Fruit fly (Drosophila melanogaster) whole organism, pupa: ENCODE data around the gene uncNacbeta.

Experiments used
- CG10348 ChIP-seq: fragments of 200-800 bp; sonication (Bioruptor generic); IDR thresholded peaks from 2 replicates; pipeline ENCODE4 v1.3.6; 2022; ENCODE audit warnings: missing biosample characterization, missing genetic modification characterization
- CG12605 ChIP-seq: fragments of 200-800 bp; sonication (Bioruptor generic); IDR thresholded peaks from 2 replicates; pipeline ENCODE4 v1.3.6; 2022; ENCODE audit warnings: missing biosample characterization, missing genetic modification characterization
- CG13204 ChIP-seq: fragments of 200-800 bp; sonication (Bioruptor generic); optimal IDR thresholded peaks from 2 replicates; lab custom pipeline; 2018; ENCODE audit warnings: missing biosample characterization, mild to moderate bottlenecking, missing genetic modification characterization, moderate library complexity
- CG14655 ChIP-seq: fragments of 200-800 bp; sonication (Bioruptor generic); optimal IDR thresholded peaks from 3 replicates; lab custom pipeline; 2017; ENCODE audit warnings: mild to moderate bottlenecking, missing biosample characterization, missing genetic modification reagents, missing genetic modification characterization
- CG15710 ChIP-seq: fragments of 200-800 bp; sonication (Bioruptor generic); optimal IDR thresholded peaks from 2 replicates; lab custom pipeline; 2018; ENCODE audit warnings: missing biosample characterization, mild to moderate bottlenecking, missing genetic modification characterization, moderate library complexity
- CG17806 ChIP-seq: fragments of 200-800 bp; sonication (Bioruptor generic); optimal IDR thresholded peaks from 2 replicates; lab custom pipeline; 2018; ENCODE audit warnings: missing biosample characterization, mild to moderate bottlenecking, missing genetic modification characterization, moderate library complexity
- CG32121 ChIP-seq: fragments of 200-800 bp; sonication (Bioruptor generic); IDR thresholded peaks from 2 replicates; pipeline ENCODE4 v1.3.6; 2022; ENCODE audit warnings: missing biosample characterization, missing genetic modification characterization
- CG34367 ChIP-seq: fragments of 200-800 bp; sonication (Bioruptor generic); optimal IDR thresholded peaks from 2 replicates; lab custom pipeline; 2018; ENCODE audit warnings: missing biosample characterization, mild to moderate bottlenecking, missing genetic modification characterization
- CG4496 ChIP-seq: fragments of 200-800 bp; sonication (Bioruptor generic); IDR thresholded peaks from 3 replicates; pipeline ENCODE4 v1.3.6; 2022; ENCODE audit warnings: missing biosample characterization, missing genetic modification characterization
- CG8159 ChIP-seq: fragments of 200-800 bp; sonication (Bioruptor generic); optimal IDR thresholded peaks from 3 replicates; lab custom pipeline; 2018; ENCODE audit warnings: missing biosample characterization, mild to moderate bottlenecking, missing genetic modification characterization, moderate library complexity
- CG8301 ChIP-seq: fragments of 200-800 bp; sonication (Bioruptor generic); optimal IDR thresholded peaks from 2 replicates; lab custom pipeline; 2018; ENCODE audit warnings: missing biosample characterization, mild to moderate bottlenecking, missing genetic modification characterization
- CG9948 ChIP-seq: fragments of 200-800 bp; sonication (Bioruptor generic); optimal IDR thresholded peaks from 2 replicates; lab custom pipeline; 2018; ENCODE audit warnings: missing biosample characterization, mild to moderate bottlenecking, missing genetic modification characterization, moderate library complexity
- D1 ChIP-seq: fragments of 200-800 bp; sonication (Bioruptor generic); optimal IDR thresholded peaks from 2 replicates; lab custom pipeline; 2018; ENCODE audit warnings: missing biosample characterization, mild to moderate bottlenecking, missing genetic modification characterization, moderate library complexity
- EcR ChIP-seq: fragments of 200-800 bp; sonication (Bioruptor generic); optimal IDR thresholded peaks from 3 replicates; lab custom pipeline; 2019; ENCODE audit warnings: missing biosample characterization, missing genetic modification characterization, mild to moderate bottlenecking, moderate library complexity, missing genetic modification reagents
- Ets98B ChIP-seq: fragments of 200-800 bp; sonication (Bioruptor generic); IDR thresholded peaks from 2 replicates; pipeline ENCODE4 v1.3.6; 2022; ENCODE audit warnings: missing biosample characterization, missing genetic modification characterization
- Pif1A ChIP-seq: fragments of 200-800 bp; sonication (Bioruptor generic); optimal IDR thresholded peaks from 3 replicates; lab custom pipeline; 2016; ENCODE audit warnings: missing biosample characterization, missing genetic modification characterization
- Pif1B ChIP-seq: fragments of 200-800 bp; sonication (Bioruptor generic); optimal IDR thresholded peaks from 3 replicates; lab custom pipeline; 2016; ENCODE audit warnings: missing biosample characterization, missing genetic modification characterization
- Snoo ChIP-seq: fragments of 200-800 bp; sonication (Bioruptor generic); optimal IDR thresholded peaks from 3 replicates; lab custom pipeline; 2017; ENCODE audit warnings: missing biosample characterization, mild to moderate bottlenecking, missing genetic modification characterization, inconsistent platforms
- fd96Ca ChIP-seq: fragments of 200-800 bp; sonication (Bioruptor generic); IDR thresholded peaks from 3 replicates; pipeline ENCODE4 v1.3.6; 2022; ENCODE audit warnings: missing biosample characterization, missing genetic modification characterization
- gl ChIP-seq: fragments of 200-800 bp; sonication (Bioruptor generic); optimal IDR thresholded peaks from 2 replicates; lab custom pipeline; 2018; ENCODE audit warnings: missing biosample characterization, mild to moderate bottlenecking, missing genetic modification characterization
- rn ChIP-seq: fragments of 200-800 bp; sonication (Bioruptor generic); IDR thresholded peaks from 2 replicates; pipeline ENCODE4 v1.3.6; 2022; ENCODE audit warnings: missing biosample characterization, missing genetic modification characterization

uncNacbeta gene

DNA sequence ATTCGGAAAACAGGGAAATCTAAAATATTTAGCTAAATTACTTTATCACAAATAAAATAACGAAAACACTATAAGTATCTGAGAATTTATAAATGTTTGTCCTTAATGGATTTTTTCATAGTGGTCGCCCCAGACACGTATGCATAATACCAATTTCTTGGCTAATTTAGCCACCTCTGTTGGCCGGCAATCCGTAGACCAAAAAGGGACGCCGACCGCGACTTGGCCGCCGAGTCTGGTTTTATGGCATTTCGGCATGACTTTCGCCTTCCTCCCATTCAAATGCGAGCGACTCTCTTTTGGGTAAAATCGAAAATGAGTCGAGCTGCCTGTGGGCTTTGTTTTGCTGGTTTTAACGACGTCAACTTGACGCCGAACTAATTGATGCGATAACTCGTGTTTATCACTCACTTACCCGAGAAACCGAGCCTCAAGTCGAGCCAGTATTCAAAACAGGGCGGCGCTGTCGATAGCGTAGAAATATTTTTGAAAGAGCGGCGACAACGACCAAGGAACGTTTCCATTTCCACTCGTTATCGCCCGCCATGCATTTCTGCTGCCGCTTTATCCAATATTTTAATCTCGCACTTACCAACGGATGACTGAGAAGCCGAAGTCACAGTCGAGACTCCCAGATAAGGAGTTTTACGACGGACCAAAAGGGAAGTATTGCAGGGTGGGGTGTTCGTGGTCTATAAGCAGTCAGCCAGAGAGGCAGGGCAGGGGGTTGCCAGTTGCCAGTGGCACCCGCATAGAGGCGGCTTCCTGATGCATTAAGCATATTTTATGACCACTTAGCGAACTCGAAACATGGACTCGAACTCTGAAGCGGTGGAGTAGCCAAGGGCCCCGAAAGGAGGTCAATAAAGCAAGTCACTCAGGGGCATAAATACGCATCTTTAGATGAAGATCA, 44.4 kb downstream of the uncNacbeta start:
- no peak for TF ChIP-seq fd96Ca (GFP tag; lab: Robert Waterston, UW)
- no peak for TF ChIP-seq CG15710 (tag; lab: Kevin White, UChicago)
- no peak for TF ChIP-seq CG14655 (GFP tag; lab: Kevin White, UChicago)
- peak; percentile 24 for TF ChIP-seq EcR (GFP tag; lab: Kevin White, UChicago)
- TF ChIP-seq CG32121 (GFP tag; lab: Robert Waterston, UW) = no peak
- TF ChIP-seq CG8159 = peak; percentile 15
- TF ChIP-seq CG13204 = peak; percentile 34
- TF ChIP-seq, all 21 proteins: peak for 3

DNA sequence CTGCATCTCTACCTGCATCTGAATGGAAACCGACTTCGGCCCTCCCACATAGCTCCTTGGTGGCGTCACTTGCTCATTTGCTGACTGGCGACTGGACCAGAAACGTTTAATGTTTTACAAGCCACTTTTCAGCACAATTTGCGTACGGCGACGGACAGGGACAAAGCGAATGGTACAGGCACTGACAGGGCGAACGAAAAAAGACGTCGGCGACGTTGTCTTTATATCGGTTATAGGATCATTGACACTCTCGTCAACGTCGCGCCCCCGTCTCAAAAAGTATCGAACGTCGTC, 45.1 kb downstream of the uncNacbeta start:
- TF ChIP-seq CG13204 = no peak
- TF ChIP-seq EcR (GFP tag; lab: Kevin White, UChicago) = no peak
- TF ChIP-seq D1 (tag; lab: Kevin White, UChicago) = no peak
- TF ChIP-seq Snoo (tag; lab: Kevin White, UChicago) = no peak
- no peak for TF ChIP-seq CG34367 (tag; lab: Kevin White, UChicago)
- no peak for TF ChIP-seq CG10348
- no peak for TF ChIP-seq CG8159
- no peak for TF ChIP-seq fd96Ca (GFP tag; lab: Robert Waterston, UW)

DNA sequence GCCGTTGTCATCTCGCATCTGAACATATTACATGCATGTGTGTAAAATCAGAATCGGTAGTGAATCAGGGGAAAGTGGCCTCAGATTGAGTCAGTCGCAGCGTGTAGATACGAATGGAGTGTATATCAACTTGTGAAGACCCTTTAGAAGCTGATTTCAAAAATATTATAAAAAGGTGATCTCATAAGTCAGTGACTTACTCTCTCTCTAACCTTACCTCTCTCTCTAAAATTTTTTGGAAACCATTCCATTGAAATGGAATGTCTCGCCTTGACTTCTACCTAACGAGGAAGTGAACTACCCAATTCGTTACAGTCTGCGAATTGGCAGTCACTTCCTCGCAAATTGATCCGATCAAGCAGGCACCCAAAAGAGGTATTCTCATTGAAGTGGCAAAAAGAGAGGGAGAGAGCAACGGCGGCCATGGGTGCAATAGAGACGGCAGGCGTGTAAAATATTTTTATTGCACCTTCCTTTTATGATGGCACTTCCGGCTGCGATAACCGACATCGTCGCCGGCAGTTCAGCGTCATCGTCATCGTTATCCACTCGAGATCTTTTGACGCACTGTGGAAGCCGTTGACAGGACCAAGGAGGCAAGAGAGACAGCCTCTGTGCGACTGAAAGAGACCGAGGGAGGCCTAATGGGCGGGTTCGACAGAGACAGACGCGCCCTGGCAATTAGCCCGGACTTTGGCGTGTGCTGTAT, 45.6 kb downstream of the uncNacbeta start:
- TF ChIP-seq CG15710 (tag; lab: Kevin White, UChicago) = peak; percentile 35
- TF ChIP-seq rn = no peak
- peak; percentile 16 for TF ChIP-seq Snoo (tag; lab: Kevin White, UChicago)
- TF ChIP-seq Pif1B = peak; percentile 22
- TF ChIP-seq CG34367 (tag; lab: Kevin White, UChicago) = no peak
- peak; percentile 13 for TF ChIP-seq CG17806 (tag; lab: Kevin White, UChicago)
- peak; percentile 51 for TF ChIP-seq Pif1A
- peak; percentile 19 for TF ChIP-seq CG9948 (tag; lab: Kevin White, UChicago)
- peak; percentile 45 for TF ChIP-seq CG8159

DNA sequence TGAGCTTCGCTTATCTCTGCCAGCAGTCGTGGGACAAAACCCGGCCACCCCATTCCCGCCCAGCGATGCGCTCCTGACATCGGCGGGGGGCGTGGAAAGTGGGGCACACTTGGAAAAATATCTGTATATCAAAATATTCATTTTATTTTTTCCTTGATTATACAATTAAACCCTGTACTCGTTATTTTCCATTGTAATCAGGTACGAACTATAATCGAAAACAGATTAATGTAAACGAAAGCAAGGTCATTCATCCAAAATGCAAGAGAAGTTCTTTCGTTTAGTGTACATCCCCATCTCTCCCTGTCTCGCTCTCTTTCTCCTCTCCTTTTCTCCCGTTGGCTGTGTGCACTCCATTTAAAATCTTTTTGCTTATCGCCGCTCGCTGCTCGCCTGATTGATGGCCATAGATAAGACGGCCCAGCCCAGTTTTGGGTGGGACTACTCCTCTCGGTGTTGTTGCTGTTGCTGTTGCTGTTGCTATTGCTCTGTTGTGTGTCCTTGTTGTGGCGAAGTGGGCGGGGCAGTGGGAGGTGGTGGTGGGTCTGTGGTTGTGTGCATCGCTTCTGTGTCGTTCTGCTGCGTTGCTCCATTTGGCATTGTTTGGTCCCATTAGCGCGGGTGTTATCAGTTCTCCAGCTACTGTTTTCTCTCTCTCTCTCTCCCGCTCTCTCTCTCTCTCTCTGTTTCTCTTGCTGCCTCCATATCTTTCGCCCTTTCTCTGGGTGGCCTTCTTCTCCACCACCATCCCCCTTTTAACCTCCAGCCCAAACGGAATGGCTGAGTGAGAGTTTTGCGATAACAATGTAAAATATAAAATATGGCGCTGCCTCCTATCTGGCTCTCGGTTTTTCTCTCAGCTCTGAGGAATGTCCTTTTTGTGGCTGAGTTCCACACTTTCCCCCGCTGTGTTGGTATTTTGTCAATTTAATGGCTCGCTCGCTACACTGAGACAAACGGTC, 47.3 kb downstream of the uncNacbeta start:
- TF ChIP-seq gl (tag; lab: Kevin White, UChicago) = peak; percentile 67
- peak; percentile 72 for TF ChIP-seq fd96Ca (GFP tag; lab: Robert Waterston, UW)
- peak; percentile 72 for TF ChIP-seq Snoo (tag; lab: Kevin White, UChicago)
- TF ChIP-seq EcR (GFP tag; lab: Kevin White, UChicago) = no peak
- peak; percentile 87 for TF ChIP-seq CG8159
- no peak for TF ChIP-seq D1 (tag; lab: Kevin White, UChicago)
- peak; percentile 67 for TF ChIP-seq Ets98B (GFP tag; lab: Robert Waterston, UW)
- no peak for TF ChIP-seq CG10348
- TF ChIP-seq CG15710 (tag; lab: Kevin White, UChicago) = peak; percentile 74
- peak; percentile 80 for TF ChIP-seq CG17806 (tag; lab: Kevin White, UChicago)
- peak; percentile 83 for TF ChIP-seq CG4496 (GFP tag; lab: Robert Waterston, UW)
- TF ChIP-seq CG8301 = peak; percentile 67
- peak; percentile 62 for TF ChIP-seq CG34367 (tag; lab: Kevin White, UChicago)
- peak; percentile 82 for TF ChIP-seq CG9948 (tag; lab: Kevin White, UChicago)
- TF ChIP-seq Pif1B = peak; percentile 24
- TF ChIP-seq CG14655 (GFP tag; lab: Kevin White, UChicago) = peak; percentile 73
- peak; percentile 64; the same call in 1 of the 2 replicates for TF ChIP-seq CG32121 (GFP tag; lab: Robert Waterston, UW)
- peak; percentile 49 for TF ChIP-seq Pif1A
- no peak for TF ChIP-seq rn

DNA sequence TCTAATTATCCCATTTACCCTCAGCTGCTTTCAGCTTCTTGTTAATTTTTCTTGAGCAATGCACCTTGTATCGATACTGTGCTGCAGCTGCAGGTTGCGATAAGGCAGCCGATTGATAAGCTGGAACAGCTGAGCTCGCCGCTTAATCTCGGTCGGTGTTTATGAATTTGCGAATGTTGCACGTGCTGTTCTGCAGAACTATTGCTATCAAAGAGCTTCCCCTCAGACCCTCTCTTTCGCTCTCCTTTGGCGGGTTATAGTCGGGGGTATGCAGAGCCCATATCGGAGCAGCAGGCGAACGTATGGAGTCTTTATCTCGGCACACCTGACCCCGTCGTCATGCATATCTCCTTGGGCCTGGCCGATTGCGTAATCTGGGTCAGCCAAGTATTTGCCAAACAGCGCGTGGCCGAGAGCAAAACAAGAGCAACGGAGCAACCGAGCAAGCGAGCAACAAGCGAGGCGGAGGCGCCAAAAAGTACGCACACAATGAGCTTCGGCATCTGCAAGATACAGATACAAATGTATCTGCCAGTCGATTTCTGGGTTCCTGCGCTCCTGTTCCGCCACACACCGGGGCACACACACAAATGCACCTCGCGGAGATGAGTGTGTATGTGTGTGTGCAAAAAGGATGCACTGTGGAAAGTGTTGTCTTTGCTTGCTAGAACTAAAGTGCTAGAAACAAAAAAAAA, 49.3 kb downstream of the uncNacbeta start:
- TF ChIP-seq CG10348 = no peak
- TF ChIP-seq gl (tag; lab: Kevin White, UChicago) = no peak
- TF ChIP-seq CG8301 = no peak
- TF ChIP-seq CG13204 = no peak
- TF ChIP-seq CG12605 (GFP tag; lab: Robert Waterston, UW) = no peak
- TF ChIP-seq CG8159 = no peak
- TF ChIP-seq CG14655 (GFP tag; lab: Kevin White, UChicago) = no peak
- no peak for TF ChIP-seq fd96Ca (GFP tag; lab: Robert Waterston, UW)
- TF ChIP-seq CG32121 (GFP tag; lab: Robert Waterston, UW) = no peak
